Fruit fly (Drosophila melanogaster) whole organism, embryonic: Measurements from ENCODE around the gene CG2818.

Experiments
- CG10654 ChIP-seq: fragments of 200-800 bp; sonication (Bioruptor generic); optimal IDR thresholded peaks from 2 replicates; lab custom pipeline; 2016; ENCODE audit warnings: missing biosample characterization, missing genetic modification characterization
- CG12071 ChIP-seq: fragments of 200-800 bp; sonication (Bioruptor generic); optimal IDR thresholded peaks from 3 replicates; lab custom pipeline; 2018; ENCODE audit warnings: missing biosample characterization, mild to moderate bottlenecking, missing genetic modification characterization
- CG13296 ChIP-seq: fragments of 200-800 bp; sonication (Bioruptor generic); optimal IDR thresholded peaks from 3 replicates; lab custom pipeline; 2018; ENCODE audit warnings: missing biosample characterization, mild to moderate bottlenecking, missing genetic modification characterization
- CG14050 ChIP-seq: fragments of 200-800 bp; sonication (Bioruptor generic); IDR thresholded peaks from 3 replicates; pipeline ENCODE4 v1.3.6; 2022; ENCODE audit warnings: missing biosample characterization, missing genetic modification characterization
- CG14710 ChIP-seq: fragments of 200-800 bp; sonication (Bioruptor generic); optimal IDR thresholded peaks from 3 replicates; lab custom pipeline; 2019; ENCODE audit warnings: missing biosample characterization, mild to moderate bottlenecking, missing genetic modification characterization, moderate library complexity
- CG15269 ChIP-seq: fragments of 200-800 bp; sonication (Bioruptor generic); optimal IDR thresholded peaks from 2 replicates; lab custom pipeline; 2018; ENCODE audit warnings: missing biosample characterization, mild to moderate bottlenecking, missing genetic modification characterization, moderate library complexity
- CG15514 ChIP-seq: fragments of 200-800 bp; sonication (Bioruptor generic); optimal IDR thresholded peaks from 3 replicates; lab custom pipeline; 2017; ENCODE audit warnings: missing biosample characterization, missing genetic modification characterization, mild to moderate bottlenecking, moderate library complexity, missing genetic modification reagents
- CG15696 ChIP-seq: fragments of 200-800 bp; sonication (Bioruptor generic); optimal IDR thresholded peaks from 2 replicates; lab custom pipeline; 2019; ENCODE audit warnings: missing biosample characterization, mild to moderate bottlenecking, missing genetic modification characterization, moderate library complexity
- CG1602 ChIP-seq: fragments of 200-800 bp; sonication (Bioruptor generic); optimal IDR thresholded peaks from 3 replicates; lab custom pipeline; 2016; ENCODE audit warnings: missing biosample characterization, missing genetic modification characterization
- CG1603 ChIP-seq: fragments of 200-800 bp; sonication (Bioruptor generic); optimal IDR thresholded peaks from 2 replicates; lab custom pipeline; 2019; ENCODE audit warnings: missing biosample characterization, mild to moderate bottlenecking, missing genetic modification characterization, moderate library complexity
- CG17359 ChIP-seq: fragments of 200-800 bp; sonication (Bioruptor generic); optimal IDR thresholded peaks from 3 replicates; lab custom pipeline; 2018; ENCODE audit warnings: missing biosample characterization, mild to moderate bottlenecking, missing genetic modification characterization, moderate library complexity
- CG18476 ChIP-seq: fragments of 200-800 bp; sonication (Bioruptor generic); optimal IDR thresholded peaks from 2 replicates; lab custom pipeline; 2016; ENCODE audit warnings: missing biosample characterization, mild to moderate bottlenecking, missing genetic modification characterization
- CG2116 ChIP-seq: fragments of 200-800 bp; sonication (Bioruptor generic); optimal IDR thresholded peaks from 3 replicates; lab custom pipeline; 2018; ENCODE audit warnings: missing biosample characterization, mild to moderate bottlenecking, missing genetic modification characterization
- CG2120 ChIP-seq: fragments of 200-800 bp; sonication (Bioruptor generic); optimal IDR thresholded peaks from 3 replicates; lab custom pipeline; 2016; ENCODE audit warnings: missing biosample characterization, missing genetic modification characterization
- CG3281 ChIP-seq: fragments of 200-800 bp; sonication (Bioruptor generic); optimal IDR thresholded peaks from 3 replicates; lab custom pipeline; 2017; ENCODE audit warnings: missing biosample characterization, mild to moderate bottlenecking, missing genetic modification characterization
- CG3838 ChIP-seq: fragments of 200-800 bp; sonication (Bioruptor generic); optimal IDR thresholded peaks from 3 replicates; lab custom pipeline; 2016; ENCODE audit warnings: missing biosample characterization, missing genetic modification characterization
- CG3847 ChIP-seq: fragments of 200-800 bp; sonication (Bioruptor generic); IDR thresholded peaks from 2 replicates; pipeline ENCODE4 v1.3.6; 2022; ENCODE audit warnings: missing biosample characterization, missing genetic modification characterization
- CG4282 ChIP-seq: fragments of 200-800 bp; sonication (Bioruptor generic); optimal IDR thresholded peaks from 2 replicates; lab custom pipeline; 2016; ENCODE audit warnings: missing biosample characterization, missing genetic modification characterization
- CG4360 ChIP-seq: fragments of 200-800 bp; sonication (Bioruptor generic); IDR thresholded peaks from 2 replicates; pipeline ENCODE4 v1.3.6; 2022; ENCODE audit warnings: missing biosample characterization, missing genetic modification characterization
- CG6272 ChIP-seq: fragments of 200-800 bp; sonication (Bioruptor generic); IDR thresholded peaks from 2 replicates; pipeline ENCODE4 v1.3.6; 2022; ENCODE audit warnings: missing biosample characterization, missing genetic modification characterization
- CG7357 ChIP-seq: fragments of 200-800 bp; sonication (Bioruptor generic); IDR thresholded peaks from 3 replicates; pipeline ENCODE4 v1.3.6; 2022; ENCODE audit warnings: missing biosample characterization, missing genetic modification characterization
- CG7928 ChIP-seq: fragments of 200-800 bp; sonication (Bioruptor generic); optimal IDR thresholded peaks from 2 replicates; lab custom pipeline; 2017; ENCODE audit warnings: missing biosample characterization, mild to moderate bottlenecking, missing genetic modification characterization
- CG7963 ChIP-seq: fragments of 200-800 bp; sonication (Bioruptor generic); IDR thresholded peaks from 3 replicates; pipeline ENCODE4 v1.3.6; 2022; ENCODE audit warnings: missing biosample characterization, missing genetic modification characterization; ENCODE audit not compliant: partially characterized antibody
- CG7987 ChIP-seq: fragments of 200-800 bp; sonication (Bioruptor generic); optimal IDR thresholded peaks from 2 replicates; lab custom pipeline; 2018; ENCODE audit warnings: missing biosample characterization, mild to moderate bottlenecking, missing genetic modification characterization, moderate library complexity
- CG8359 ChIP-seq: fragments of 200-800 bp; sonication (Bioruptor generic); optimal IDR thresholded peaks from 2 replicates; lab custom pipeline; 2017; ENCODE audit warnings: missing biosample characterization, mild to moderate bottlenecking, missing genetic modification characterization, borderline replicate concordance
- CG8478 ChIP-seq: fragments of >200 bp; optimal IDR thresholded peaks from 2 replicates; lab custom pipeline; 2018
- CG9215 ChIP-seq: fragments of 200-800 bp; sonication (Bioruptor generic); IDR thresholded peaks from 2 replicates; pipeline ENCODE4 v1.3.6; 2022; ENCODE audit warnings: missing biosample characterization, missing genetic modification characterization
- CkIIα-i1 ChIP-seq: fragments of 200-800 bp; sonication (Bioruptor generic); IDR thresholded peaks from 2 replicates; pipeline ENCODE4 v1.3.6; 2022; ENCODE audit warnings: missing biosample characterization, missing genetic modification characterization
- CoRest ChIP-seq: fragments of 200-800 bp; sonication (Bioruptor generic); optimal IDR thresholded peaks from 3 replicates; lab custom pipeline; 2018; ENCODE audit warnings: missing biosample characterization, mild to moderate bottlenecking, missing genetic modification characterization, moderate library complexity
- Dad ChIP-seq: fragments of 200-800 bp; sonication (Bioruptor generic); optimal IDR thresholded peaks from 3 replicates; lab custom pipeline; 2016; ENCODE audit warnings: missing biosample characterization, missing genetic modification characterization
- E2f1 ChIP-seq: fragments of 200-800 bp; sonication (Bioruptor generic); IDR thresholded peaks from 2 replicates; pipeline ENCODE4 v1.3.6; 2022; ENCODE audit warnings: missing biosample characterization, missing genetic modification characterization
- ERR ChIP-seq: fragments of 200-800 bp; sonication (Bioruptor generic); optimal IDR thresholded peaks from 2 replicates; lab custom pipeline; 2016; ENCODE audit warnings: missing biosample characterization, missing genetic modification characterization
- Ets97D ChIP-seq: fragments of 200-800 bp; sonication (Bioruptor generic); optimal IDR thresholded peaks from 3 replicates; lab custom pipeline; 2016; ENCODE audit warnings: missing biosample characterization, missing genetic modification characterization
- Fer2 ChIP-seq: fragments of 200-800 bp; sonication (Bioruptor generic); optimal IDR thresholded peaks from 2 replicates; lab custom pipeline; 2018; ENCODE audit warnings: missing biosample characterization, mild to moderate bottlenecking, missing genetic modification characterization, moderate library complexity
- Gsc ChIP-seq: fragments of 200-800 bp; sonication (Bioruptor generic); IDR thresholded peaks from 2 replicates; pipeline ENCODE4 v1.3.6; 2022; ENCODE audit warnings: missing biosample characterization, missing genetic modification characterization
- Gug ChIP-seq: fragments of 200-800 bp; sonication (Bioruptor generic); IDR thresholded peaks from 4 replicates; pipeline ENCODE4 v1.3.6; 2022; ENCODE audit warnings: missing biosample characterization, missing genetic modification characterization
- HmgD ChIP-seq: fragments of 200-800 bp; sonication (Bioruptor generic); optimal IDR thresholded peaks from 3 replicates; lab custom pipeline; 2016; ENCODE audit warnings: missing biosample characterization, missing genetic modification characterization
- HmgZ ChIP-seq: fragments of 200-800 bp; sonication (Bioruptor generic); optimal IDR thresholded peaks from 2 replicates; lab custom pipeline; 2018; ENCODE audit warnings: missing biosample characterization, mild to moderate bottlenecking, missing genetic modification characterization
- Mrtf ChIP-seq: fragments of 200-800 bp; sonication (Bioruptor generic); IDR thresholded peaks from 3 replicates; pipeline ENCODE4 v1.3.6; 2022; ENCODE audit warnings: missing biosample characterization, missing genetic modification characterization
- Neu2 ChIP-seq: fragments of 200-800 bp; sonication (Bioruptor generic); optimal IDR thresholded peaks from 3 replicates; lab custom pipeline; 2016; ENCODE audit warnings: missing biosample characterization, missing genetic modification characterization, borderline replicate concordance
- Sox102F ChIP-seq: fragments of 200-800 bp; sonication (Bioruptor generic); optimal IDR thresholded peaks from 2 replicates; lab custom pipeline; 2018; ENCODE audit warnings: missing biosample characterization, mild to moderate bottlenecking, missing genetic modification characterization, moderate library complexity
- danr ChIP-seq: fragments of 200-800 bp; sonication (Bioruptor generic); IDR thresholded peaks from 2 replicates; pipeline ENCODE4 v1.3.6; 2022; ENCODE audit warnings: missing biosample characterization, missing genetic modification characterization
- ewg ChIP-seq: fragments of 200-800 bp; sonication (Bioruptor generic); optimal IDR thresholded peaks from 3 replicates; lab custom pipeline; 2017; ENCODE audit warnings: mild to moderate bottlenecking, missing biosample characterization, missing genetic modification reagents, missing genetic modification characterization
- eyg ChIP-seq: fragments of 200-800 bp; sonication (Bioruptor generic); optimal IDR thresholded peaks from 3 replicates; lab custom pipeline; 2016; ENCODE audit warnings: missing biosample characterization, missing genetic modification characterization
- fd102C ChIP-seq: fragments of 200-800 bp; sonication (Bioruptor generic); optimal IDR thresholded peaks from 2 replicates; lab custom pipeline; 2018; ENCODE audit warnings: missing biosample characterization, mild to moderate bottlenecking, missing genetic modification characterization, moderate library complexity
- fd3F ChIP-seq: fragments of 200-800 bp; sonication (Bioruptor generic); optimal IDR thresholded peaks from 2 replicates; lab custom pipeline; 2018; ENCODE audit warnings: missing biosample characterization, mild to moderate bottlenecking, missing genetic modification characterization, moderate library complexity
- kah ChIP-seq: fragments of 200-800 bp; sonication (Bioruptor generic); optimal IDR thresholded peaks from 2 replicates; lab custom pipeline; 2018; ENCODE audit warnings: missing biosample characterization, mild to moderate bottlenecking, missing genetic modification characterization
- lilli ChIP-seq: fragments of 200-800 bp; sonication (Bioruptor generic); optimal IDR thresholded peaks from 3 replicates; lab custom pipeline; 2016; ENCODE audit warnings: missing biosample characterization, missing genetic modification characterization
- mld ChIP-seq: fragments of 200-800 bp; sonication (Bioruptor generic); IDR thresholded peaks from 3 replicates; pipeline ENCODE4 v1.3.6; 2022; ENCODE audit warnings: missing biosample characterization, missing genetic modification characterization; ENCODE audit not compliant: partially characterized antibody
- pan ChIP-seq, 4 experiments: fragments of >200 bp in 3 of 4; fragments of 200-800 bp in 1 of 4; sonication (Bioruptor generic) in 1 of 4; optimal IDR thresholded peaks in 3 of 4; IDR thresholded peaks in 1 of 4; 2 replicates each; pipeline versions ENCODE4 v1.3.6 to Lab custom; 2017 to 2022; ENCODE audit warnings: missing biosample characterization in 2 of 4, missing genetic modification characterization in 2 of 4, mixed read lengths in 1 of 4
- ro ChIP-seq: fragments of 200-800 bp; sonication (Bioruptor generic); IDR thresholded peaks from 2 replicates; pipeline ENCODE4 v1.3.6; 2022; ENCODE audit warnings: missing biosample characterization, missing genetic modification characterization
- sim ChIP-seq: fragments of 200-800 bp; sonication (Bioruptor generic); IDR thresholded peaks from 2 replicates; pipeline ENCODE4 v1.3.6; 2022; ENCODE audit warnings: missing biosample characterization, missing genetic modification characterization

Gene CG2818

DNA sequence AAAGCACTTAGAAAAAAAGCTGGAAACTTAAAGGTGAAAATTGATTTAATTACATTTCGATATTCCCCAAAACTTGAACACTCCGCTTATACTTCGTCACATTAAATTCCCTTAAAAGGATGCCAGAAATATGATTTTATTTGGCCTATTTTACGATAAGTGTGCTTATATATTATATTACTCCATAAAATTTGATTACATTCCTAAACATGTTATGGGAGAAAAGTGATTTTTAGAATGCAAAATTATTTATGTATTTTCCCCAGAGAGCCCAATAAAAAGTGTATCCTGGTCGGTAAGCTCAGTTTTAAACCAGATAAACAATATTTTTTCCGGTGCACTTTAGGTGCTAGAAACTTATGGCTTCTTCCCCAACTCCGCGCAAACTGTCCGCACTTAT lies 24.5 kb downstream of the CG2818 start (continued):
- TF ChIP-seq CG8478 (lab: Kevin White, UChicago) (no peak), CG12071 (no peak), CG1603 (tag; lab: Kevin White, UChicago) (no peak), CG9215 (GFP tag; lab: Robert Waterston, UW) (no peak), Fer2 (tag; lab: Kevin White, UChicago) (no peak), CG3838 (GFP tag; lab: Kevin White, UChicago) (no peak), fd3F (GFP tag; lab: Kevin White, UChicago) (no peak), fd102C (GFP tag; lab: Kevin White, UChicago) (no peak), mld (GFP tag; lab: Robert Waterston, UW) (no peak), danr (GFP tag; lab: Robert Waterston, UW) (no peak), CG13296 (GFP tag; lab: Kevin White, UChicago) (no peak), kah (GFP tag; lab: Kevin White, UChicago) (no peak), CG7928 (GFP tag; lab: Kevin White, UChicago) (no peak), CG7987 (GFP tag; lab: Kevin White, UChicago) (no peak), CG14710 (tag; lab: Kevin White, UChicago) (no peak), CG4360 (GFP tag; lab: Robert Waterston, UW) (no peak), CG10654 (GFP tag; lab: Kevin White, UChicago) (no peak), CG2116 (GFP tag; lab: Kevin White, UChicago) (no peak), ERR (GFP tag; lab: Kevin White, UChicago) (no peak), CG8359 (GFP tag; lab: Kevin White, UChicago) (no peak), Gug (GFP tag; lab: Robert Waterston, UW) (no peak), CoRest (peak; percentile 14), CG17359 (tag; lab: Kevin White, UChicago) (no peak), HmgZ (tag; lab: Kevin White, UChicago) (no peak), Neu2 (GFP tag; lab: Kevin White, UChicago) (no peak), CG6272 (GFP tag; lab: Robert Waterston, UW) (no peak), Sox102F (GFP tag; lab: Kevin White, UChicago) (peak; percentile 19), CG2120 (peak; percentile 43), Gsc (GFP tag; lab: Robert Waterston, UW) (no peak), CG4282 (GFP tag; lab: Kevin White, UChicago) (no peak), CG18476 (GFP tag; lab: Kevin White, UChicago) (no peak), CG15696 (no peak), CG7357 (GFP tag; lab: Robert Waterston, UW) (no peak), eyg (GFP tag; lab: Kevin White, UChicago) (no peak), Dad (GFP tag; lab: Kevin White, UChicago) (no peak), lilli (no peak), CkIIα-i1 (GFP tag; lab: Robert Waterston, UW) (no peak), CG15269 (tag; lab: Kevin White, UChicago) (peak; percentile 29), ewg (GFP tag; lab: Kevin White, UChicago) (no peak), CG15514 (no peak), CG14050 (GFP tag; lab: Robert Waterston, UW) (no peak), sim (GFP tag; lab: Robert Waterston, UW) (no peak), CG3281 (peak; percentile 37), Mrtf (GFP tag; lab: Robert Waterston, UW) (no peak), ro (GFP tag; lab: Robert Waterston, UW) (no peak), pan (optimal IDR thresholded peaks at IDR 0.05; lab: Kevin White, UChicago) (no peak), pan (GFP tag; optimal IDR thresholded peaks at IDR 0.05 in 1 of 2, IDR thresholded peaks at IDR 0.05 in 1 of 2) (no peak), CG3847 (GFP tag; lab: Robert Waterston, UW) (no peak), E2f1 (GFP tag; lab: Robert Waterston, UW) (no peak), CG1602 (no peak), CG7963 (GFP tag; lab: Robert Waterston, UW) (no peak), Ets97D (no peak), HmgD (GFP tag; lab: Kevin White, UChicago) (no peak)
